Worm (Caenorhabditis elegans): ENCODE measurements around the gene lpr-6.

Gene lpr-6

DNA sequence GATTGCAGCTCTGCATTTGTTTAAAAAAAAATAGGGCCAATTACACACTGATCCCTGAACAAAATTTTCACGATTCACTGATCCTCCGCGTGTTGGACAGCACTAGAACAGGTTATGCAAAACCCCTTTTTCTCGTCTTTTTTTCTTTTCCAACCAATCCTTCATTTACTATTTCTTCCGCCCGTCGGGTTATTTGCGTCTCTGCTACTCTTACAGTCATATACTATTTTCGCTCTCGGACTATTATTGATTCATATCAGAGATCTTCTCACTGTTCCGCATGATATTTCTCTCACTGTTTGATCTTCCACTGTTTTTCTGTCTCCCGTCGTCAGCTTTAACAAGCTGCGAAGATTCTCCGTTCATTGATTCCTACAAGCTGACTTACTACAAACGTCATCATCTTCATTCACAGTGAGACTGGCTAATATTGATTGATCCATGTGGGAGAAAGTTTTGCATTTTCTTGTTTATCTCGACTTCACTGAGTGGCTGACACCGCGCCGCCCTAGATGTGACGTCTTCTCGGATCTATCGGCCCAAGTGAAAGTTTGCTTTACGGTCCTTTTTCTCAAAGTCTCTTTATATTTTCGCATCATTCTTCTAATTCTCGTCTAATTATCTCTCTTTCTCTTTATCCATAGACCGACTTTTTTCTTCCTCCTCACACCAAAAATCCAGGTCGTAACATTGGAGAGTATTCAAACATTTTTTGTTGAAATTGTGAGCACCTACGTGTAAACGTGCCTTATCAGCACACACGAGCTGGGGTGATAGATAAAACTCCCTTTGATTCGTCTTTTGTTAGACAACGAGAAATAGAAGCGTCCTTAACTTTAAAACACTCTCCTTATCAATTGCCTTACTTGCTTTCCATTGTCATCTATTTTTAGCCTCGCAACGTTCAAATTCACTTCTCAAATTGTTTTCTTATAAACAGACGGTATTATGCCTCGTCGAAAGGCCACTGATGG lies 23.4 kb upstream of the lpr-6 start:
- no peak for TF ChIP-seq nhr-232 (tag; optimal IDR thresholded peaks at IDR 0.05)
- TF ChIP-seq ceh-31 (tag; optimal IDR thresholded peaks at IDR 0.05), result no peak
- peak; percentile 50 for TF ChIP-seq ref-2 (tag; optimal IDR thresholded peaks at IDR 0.05)
- TF ChIP-seq unc-86 (tag; optimal IDR thresholded peaks at IDR 0.05), result no peak
- TF ChIP-seq elt-2 (tag; optimal IDR thresholded peaks at IDR 0.05), result peak; percentile 78
- TF ChIP-seq rnt-1 (tag; optimal IDR thresholded peaks at IDR 0.05), result no peak
- peak; percentile 10 for TF ChIP-seq nfya-1 (tag; optimal IDR thresholded peaks at IDR 0.05)

DNA sequence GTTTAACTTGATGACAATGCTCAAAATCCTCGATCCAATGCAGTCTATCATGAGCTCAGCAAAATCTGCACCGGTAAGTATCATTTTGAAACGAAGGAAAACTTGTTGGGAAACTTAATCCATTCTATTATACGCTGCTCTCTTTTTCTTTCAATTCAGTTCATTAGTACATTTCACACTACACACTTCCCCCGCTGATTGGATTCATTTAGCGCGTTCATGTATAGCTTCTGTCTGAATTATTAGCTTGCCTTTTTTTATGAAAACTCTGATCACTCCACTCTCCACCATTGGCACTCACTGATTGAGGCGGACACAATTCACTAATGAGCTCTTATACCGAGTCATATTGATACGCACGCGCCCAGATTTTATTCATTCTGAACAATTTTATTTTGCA lies 21.6 kb upstream of the lpr-6 start:
- TF ChIP-seq pha-4 (tag; optimal IDR thresholded peaks at IDR 0.05) (no peak), nhr-11 (tag; optimal IDR thresholded peaks at IDR 0.05) (no peak), tbx-2 (tag; optimal IDR thresholded peaks at IDR 0.05) (no peak), fax-1 (tag; optimal IDR thresholded peaks at IDR 0.05) (no peak), ceh-48 (tag; optimal IDR thresholded peaks at IDR 0.05) (no peak), C08G9.2 (tag; optimal IDR thresholded peaks at IDR 0.05) (no peak), F13H6.1 (tag; optimal IDR thresholded peaks at IDR 0.05) (no peak), C38D4.7 (GFP tag; optimal IDR thresholded peaks at IDR 0.05) (no peak), unc-55 (GFP tag; optimal IDR thresholded peaks at IDR 0.05) (no peak), eyg-1 (tag; optimal IDR thresholded peaks at IDR 0.05) (no peak), sox-4 (tag; optimal IDR thresholded peaks at IDR 0.05) (no peak), ceh-45 (GFP tag; IDR thresholded peaks at IDR 0.05) (no peak)

ce11 chrX:11042777-11043176 lies 17.0 kb upstream of the lpr-6 start, which contains the start of gene C09F12.3:
Gene C09F12.3, minus strand, starts transcription at chrX:11042877.
- TF ChIP-seq ceh-22 (tag; optimal IDR thresholded peaks at IDR 0.05) (no peak), T23F11.4 (GFP tag; optimal IDR thresholded peaks at IDR 0.05) (no peak)

- TF ChIP-seq elt-2 (tag; optimal IDR thresholded peaks at IDR 0.05) (peak; percentile 59), hlh-8 (tag; optimal IDR thresholded peaks at IDR 0.05) (no peak)
These were observed 12.6 kb upstream of the lpr-6 start, which contains the start of gene clc-1 for ce11 chrX:11047183-11047582. Gene clc-1, plus strand, starts transcription at chrX:11047446.

DNA sequence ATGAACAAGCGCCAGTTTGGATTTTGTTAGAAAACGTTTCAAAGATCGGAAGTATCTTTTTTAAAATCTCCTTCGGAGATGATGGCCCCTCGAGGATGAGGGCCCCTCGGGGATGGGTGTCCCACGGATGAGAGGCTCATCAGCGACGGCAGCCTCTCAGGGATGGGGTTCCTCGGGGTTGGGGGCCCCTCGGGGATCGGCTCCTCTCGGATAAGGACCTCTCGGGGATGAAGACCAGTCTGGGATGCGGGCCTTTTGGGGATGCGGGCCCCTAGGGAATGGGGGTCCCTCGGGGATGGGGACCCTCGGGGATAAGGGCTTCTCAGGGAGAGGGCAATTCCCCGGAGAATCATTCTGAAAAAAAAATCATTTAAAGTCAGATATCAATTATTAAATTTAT lies 9.5 kb upstream of the lpr-6 start:
- no peak for TF ChIP-seq odd-2 (tag; optimal IDR thresholded peaks at IDR 0.05)
- TF ChIP-seq sox-2 (GFP tag; IDR thresholded peaks at IDR 0.05), result no peak
- no peak for TF ChIP-seq hlh-8 (tag; optimal IDR thresholded peaks at IDR 0.05)
- no peak for TF ChIP-seq ets-4 (tag; optimal IDR thresholded peaks at IDR 0.05)
- no peak for TF ChIP-seq pat-9 (tag; optimal IDR thresholded peaks at IDR 0.05)
- no peak for TF ChIP-seq pha-4 (tag; optimal IDR thresholded peaks at IDR 0.05)
- TF ChIP-seq dve-1 (tag; optimal IDR thresholded peaks at IDR 0.05), result no peak
- TF ChIP-seq elt-2 (tag; optimal IDR thresholded peaks at IDR 0.05), result no peak
- TF ChIP-seq tbx-2 (tag; optimal IDR thresholded peaks at IDR 0.05), result no peak
- no peak for TF ChIP-seq pax-1 (tag; optimal IDR thresholded peaks at IDR 0.05)
- no peak for TF ChIP-seq hlh-13 (GFP tag; optimal IDR thresholded peaks at IDR 0.05)

DNA sequence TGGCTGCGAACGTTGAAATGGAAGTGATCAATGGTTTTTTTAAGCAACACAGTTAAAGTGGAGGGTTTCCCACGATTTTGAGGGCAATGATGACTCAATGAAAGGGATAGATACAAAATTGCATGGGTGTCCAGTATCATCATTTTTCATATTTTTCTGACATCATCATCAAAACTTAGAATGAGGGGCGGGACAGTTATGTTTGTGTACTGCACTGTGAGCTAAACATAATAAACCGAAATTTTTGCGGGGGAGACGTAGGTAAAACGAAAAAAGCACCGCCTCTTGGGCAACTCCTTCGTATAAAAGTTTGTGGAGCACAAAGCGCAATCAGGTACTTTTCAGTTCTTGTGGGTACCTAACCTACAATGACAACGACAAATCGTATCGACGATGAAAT lies 6.2 kb upstream of the lpr-6 start, which contains the start of gene C09F12.2:
Gene C09F12.2 (plus strand): TSS at position 301 of the 400 bp plus-strand sequence.
- TF ChIP-seq hlh-8 (tag; optimal IDR thresholded peaks at IDR 0.05) (no peak), ama-1 (optimal IDR thresholded peaks at IDR 0.05) (no peak), ets-4 (tag; optimal IDR thresholded peaks at IDR 0.05) (no peak), ceh-48 (tag; optimal IDR thresholded peaks at IDR 0.05) (no peak), pag-3 (tag; optimal IDR thresholded peaks at IDR 0.05; ENCODE audit: borderline replicate concordance) (no peak), mec-3 (tag; optimal IDR thresholded peaks at IDR 0.05; ENCODE audit: borderline replicate concordance) (no peak), fkh-10 (GFP tag; optimal IDR thresholded peaks at IDR 0.05) (no peak), sox-4 (tag; optimal IDR thresholded peaks at IDR 0.05) (no peak), ceh-45 (GFP tag; IDR thresholded peaks at IDR 0.05) (no peak), lin-11 (tag; optimal IDR thresholded peaks at IDR 0.05) (no peak), dmd-4 (tag; optimal IDR thresholded peaks at IDR 0.05; ENCODE audit: borderline replicate concordance) (no peak), pros-1 (tag; optimal IDR thresholded peaks at IDR 0.05) (no peak)
